In the genomic region with DNA sequence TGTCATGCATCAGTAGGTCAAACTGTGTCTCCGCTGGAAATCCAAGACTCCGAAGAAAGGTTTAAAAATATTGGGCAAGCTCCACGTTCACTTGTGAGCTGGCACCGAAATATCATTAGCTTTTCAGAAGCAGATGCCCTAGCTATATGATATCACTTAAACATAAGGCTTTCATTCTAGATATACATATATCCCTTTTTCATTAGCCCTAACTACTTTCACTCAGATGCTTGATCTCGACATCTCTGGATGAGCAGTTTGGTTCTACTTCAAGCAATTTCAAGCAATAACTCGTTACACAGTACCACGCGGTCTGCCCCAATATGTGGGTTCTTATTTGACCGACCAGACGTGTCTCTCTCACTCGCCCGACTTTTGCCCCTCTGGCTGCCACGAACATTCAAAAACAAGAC, we compare ENCODE assay signal across 6 fruit fly cellular contexts.
TF ChIP-seq lines count a peak whose summit lies in the region.

No protein-coding gene starts in this region.

- TF ChIP-seq CTCF in whole organism, embryonic (GFP tag; optimal IDR thresholded peaks at IDR 0.05; lab: Kevin White, UChicago), result no peak

TF ChIP-seq in whole organism, 6 proteins besides CTCF, POLR2A, EP300 and RAD21:
- TF ChIP-seq pan (optimal IDR thresholded peaks at IDR 0.05; lab: Kevin White, UChicago) (peak; percentile 93), EcR (GFP tag; optimal IDR thresholded peaks at IDR 0.05; lab: Kevin White, UChicago) (no peak)

TF ChIP-seq in whole organism, adult, 20 proteins besides CTCF, POLR2A, EP300 and RAD21:
- no peak for TF ChIP-seq cnc (optimal IDR thresholded peaks at IDR 0.05; lab: Kevin White, UChicago)
- no peak for TF ChIP-seq CG12768 (GFP tag; optimal IDR thresholded peaks at IDR 0.05; lab: Kevin White, UChicago)
- TF ChIP-seq tj (GFP tag; optimal IDR thresholded peaks at IDR 0.05; lab: Kevin White, UChicago), result peak; percentile 46

TF ChIP-seq in whole organism, embryonic, 481 proteins besides CTCF, POLR2A, EP300 and RAD21 (continues in another document):
- TF ChIP-seq CG10147 (GFP tag; optimal IDR thresholded peaks at IDR 0.05; lab: Kevin White, UChicago) (no peak), CG5245 (GFP tag; optimal IDR thresholded peaks at IDR 0.05; lab: Kevin White, UChicago) (no peak), ro (GFP tag; IDR thresholded peaks at IDR 0.05; lab: Robert Waterston, UW) (no peak), CG32532 (GFP tag; IDR thresholded peaks at IDR 0.05; lab: Robert Waterston, UW) (no peak), pita (GFP tag; optimal IDR thresholded peaks at IDR 0.05; lab: Kevin White, UChicago) (no peak), CG7786 (GFP tag; optimal IDR thresholded peaks at IDR 0.05; lab: Kevin White, UChicago) (peak; percentile 64), CG30020 (tag; optimal IDR thresholded peaks at IDR 0.05; lab: Kevin White, UChicago) (no peak), Pdp1 (GFP tag; optimal IDR thresholded peaks at IDR 0.05; lab: Kevin White, UChicago) (peak; percentile 45 to 65), CG11456 (GFP tag; IDR thresholded peaks at IDR 0.05; lab: Robert Waterston, UW) (no peak), CG15696 (tag; optimal IDR thresholded peaks at IDR 0.05; lab: Kevin White, UChicago) (no peak), CG3407 (GFP tag; optimal IDR thresholded peaks at IDR 0.05; lab: Kevin White, UChicago) (no peak), YL-1 (GFP tag; optimal IDR thresholded peaks at IDR 0.05; lab: Kevin White, UChicago) (no peak), CG1647 (GFP tag; optimal IDR thresholded peaks at IDR 0.05; lab: Kevin White, UChicago) (peak; percentile 37), br (optimal IDR thresholded peaks at IDR 0.05; lab: Kevin White, UChicago) (no peak), Kr (GFP tag; optimal IDR thresholded peaks at IDR 0.05; lab: Kevin White, UChicago) (no peak), twi (tag; optimal IDR thresholded peaks at IDR 0.05; lab: Kevin White, UChicago) (no peak), jigr1 (GFP tag; IDR thresholded peaks at IDR 0.05; lab: Robert Waterston, UW) (no peak), CG4360 (GFP tag; IDR thresholded peaks at IDR 0.05; lab: Robert Waterston, UW) (no peak), run (tag; optimal IDR thresholded peaks at IDR 0.05; lab: Kevin White, UChicago) (no peak), CG8924 (tag; optimal IDR thresholded peaks at IDR 0.05; lab: Kevin White, UChicago) (peak; percentile 12), mirr (GFP tag; optimal IDR thresholded peaks at IDR 0.05; lab: Kevin White, UChicago) (no peak), CG18011 (GFP tag; optimal IDR thresholded peaks at IDR 0.05; lab: Kevin White, UChicago) (no peak)

TF ChIP-seq in whole organism, prepupa, 60 proteins besides CTCF, POLR2A, EP300 and RAD21 (continues in another document):
- TF ChIP-seq CG11902 (GFP tag; optimal IDR thresholded peaks at IDR 0.05; lab: Kevin White, UChicago) (peak; percentile 72), topi (GFP tag; optimal IDR thresholded peaks at IDR 0.05; lab: Kevin White, UChicago) (peak; percentile 87), Sox15 (GFP tag; optimal IDR thresholded peaks at IDR 0.05; lab: Kevin White, UChicago) (peak; percentile 74), CG8319 (GFP tag; optimal IDR thresholded peaks at IDR 0.05; lab: Kevin White, UChicago) (peak; percentile 55), dac (GFP tag; optimal IDR thresholded peaks at IDR 0.05; lab: Kevin White, UChicago) (no peak), CG31627 (GFP tag; optimal IDR thresholded peaks at IDR 0.05; lab: Kevin White, UChicago) (peak; percentile 84), Ets21C (GFP tag; optimal IDR thresholded peaks at IDR 0.05; lab: Kevin White, UChicago) (peak; percentile 63), CG34406 (GFP tag; optimal IDR thresholded peaks at IDR 0.05; lab: Kevin White, UChicago) (peak; percentile 71), Ets96B (tag; optimal IDR thresholded peaks at IDR 0.05; lab: Kevin White, UChicago) (no peak), Blimp-1 (GFP tag; optimal IDR thresholded peaks at IDR 0.05; lab: Kevin White, UChicago) (no peak), fd85E (GFP tag; optimal IDR thresholded peaks at IDR 0.05; lab: Kevin White, UChicago) (no peak), CG11762 (GFP tag; optimal IDR thresholded peaks at IDR 0.05; lab: Kevin White, UChicago; ENCODE audit: insufficient read depth) (peak; percentile 26), achi (GFP tag; optimal IDR thresholded peaks at IDR 0.05; lab: Kevin White, UChicago) (peak; percentile 30), CG6808 (GFP tag; optimal IDR thresholded peaks at IDR 0.05; lab: Kevin White, UChicago) (peak; percentile 15), CG10631 (GFP tag; optimal IDR thresholded peaks at IDR 0.05; lab: Kevin White, UChicago) (peak; percentile 43), CG7368 (GFP tag; optimal IDR thresholded peaks at IDR 0.05; lab: Kevin White, UChicago) (peak; percentile 62), fd59A (GFP tag; optimal IDR thresholded peaks at IDR 0.05; lab: Kevin White, UChicago) (peak; percentile 44), dsx (GFP tag; optimal IDR thresholded peaks at IDR 0.05; lab: Kevin White, UChicago; ENCODE audit: poor library complexity, severe bottlenecking) (no peak), ss (GFP tag; optimal IDR thresholded peaks at IDR 0.05; lab: Kevin White, UChicago) (peak; percentile 58 to 59), Hr39 (GFP tag; optimal IDR thresholded peaks at IDR 0.05; lab: Kevin White, UChicago) (peak; percentile 81)

TF ChIP-seq in whole organism, pupa, 21 proteins besides CTCF, POLR2A, EP300 and RAD21:
- TF ChIP-seq Snoo (tag; optimal IDR thresholded peaks at IDR 0.05; lab: Kevin White, UChicago), result peak; percentile 48
- TF ChIP-seq CG17806 (tag; optimal IDR thresholded peaks at IDR 0.05; lab: Kevin White, UChicago), result no peak
- no peak for TF ChIP-seq CG8159 (tag; optimal IDR thresholded peaks at IDR 0.05; lab: Kevin White, UChicago)
- TF ChIP-seq CG34367 (tag; optimal IDR thresholded peaks at IDR 0.05; lab: Kevin White, UChicago), result peak; percentile 29
- TF ChIP-seq Pif1A (GFP tag; optimal IDR thresholded peaks at IDR 0.05; lab: Kevin White, UChicago), result peak; percentile 67
- peak; percentile 42 for TF ChIP-seq CG8301 (tag; optimal IDR thresholded peaks at IDR 0.05; lab: Kevin White, UChicago)
- peak; percentile 43 for TF ChIP-seq CG15710 (tag; optimal IDR thresholded peaks at IDR 0.05; lab: Kevin White, UChicago)
- TF ChIP-seq Pif1B (GFP tag; optimal IDR thresholded peaks at IDR 0.05; lab: Kevin White, UChicago), result peak; percentile 65
- TF ChIP-seq CG14655 (GFP tag; optimal IDR thresholded peaks at IDR 0.05; lab: Kevin White, UChicago), result peak; percentile 48
- peak; percentile 27 for TF ChIP-seq CG9948 (tag; optimal IDR thresholded peaks at IDR 0.05; lab: Kevin White, UChicago)
TF ChIP-seq in whole organism, pupa: peak in this region for 8.

TF ChIP-seq in whole organism, wandering third instar larva, 38 proteins besides CTCF, POLR2A, EP300 and RAD21 (continues in another document):
- no peak for TF ChIP-seq Hr78 (GFP tag; optimal IDR thresholded peaks at IDR 0.05; lab: Kevin White, UChicago)
- no peak for TF ChIP-seq Hr83 (GFP tag; optimal IDR thresholded peaks at IDR 0.05; lab: Kevin White, UChicago; ENCODE audit: poor library complexity, severe bottlenecking)
- no peak for TF ChIP-seq dsf (GFP tag; optimal IDR thresholded peaks at IDR 0.05; lab: Kevin White, UChicago; ENCODE audit: borderline replicate concordance)
- TF ChIP-seq sv (GFP tag; optimal IDR thresholded peaks at IDR 0.05; lab: Kevin White, UChicago), result peak; percentile 10
- TF ChIP-seq lola (GFP tag; optimal IDR thresholded peaks at IDR 0.05; lab: Kevin White, UChicago), result no peak
- no peak for TF ChIP-seq Dif (GFP tag; optimal IDR thresholded peaks at IDR 0.05; lab: Kevin White, UChicago; ENCODE audit: partially characterized antibody)
- TF ChIP-seq GATAd (GFP tag; optimal IDR thresholded peaks at IDR 0.05; lab: Kevin White, UChicago), result no peak
- TF ChIP-seq usp (GFP tag; optimal IDR thresholded peaks at IDR 0.05; lab: Kevin White, UChicago), result no peak
- no peak for TF ChIP-seq dl (GFP tag; optimal IDR thresholded peaks at IDR 0.05; lab: Kevin White, UChicago; ENCODE audit: insufficient read depth in 1 of 2, partially characterized antibody in 2 of 2)
- peak; percentile 57 for TF ChIP-seq psq (GFP tag; optimal IDR thresholded peaks at IDR 0.05; lab: Kevin White, UChicago)
- TF ChIP-seq br (GFP tag; optimal IDR thresholded peaks at IDR 0.05; lab: Kevin White, UChicago), result peak; percentile 47
- peak; percentile 50 for TF ChIP-seq HLH106 (tag; optimal IDR thresholded peaks at IDR 0.05; lab: Kevin White, UChicago)
- TF ChIP-seq rgr (GFP tag; optimal IDR thresholded peaks at IDR 0.05; lab: Kevin White, UChicago), result peak; percentile 66
- TF ChIP-seq ey (GFP tag; optimal IDR thresholded peaks at IDR 0.05; lab: Kevin White, UChicago), result peak; percentile 72
- TF ChIP-seq Myc (optimal IDR thresholded peaks at IDR 0.05; lab: Kevin White, UChicago), result no peak
- TF ChIP-seq brk (GFP tag; optimal IDR thresholded peaks at IDR 0.05; lab: Kevin White, UChicago), result no peak
- TF ChIP-seq CG32264 (GFP tag; optimal IDR thresholded peaks at IDR 0.05; lab: Kevin White, UChicago), result no peak
- TF ChIP-seq Vsx2 (GFP tag; optimal IDR thresholded peaks at IDR 0.05; lab: Kevin White, UChicago; ENCODE audit: partially characterized antibody), result no peak
- no peak for TF ChIP-seq Jra (GFP tag; optimal IDR thresholded peaks at IDR 0.05; lab: Kevin White, UChicago)
- no peak for TF ChIP-seq CrebA (GFP tag; optimal IDR thresholded peaks at IDR 0.05; lab: Kevin White, UChicago; ENCODE audit: borderline replicate concordance)
- TF ChIP-seq CG9705 (GFP tag; optimal IDR thresholded peaks at IDR 0.05; lab: Kevin White, UChicago), result no peak
- no peak for TF ChIP-seq Hnf4 (GFP tag; optimal IDR thresholded peaks at IDR 0.05; lab: Kevin White, UChicago)
- TF ChIP-seq N (GFP tag; optimal IDR thresholded peaks at IDR 0.05; lab: Kevin White, UChicago), result no peak
- peak; percentile 74 for TF ChIP-seq OdsH (GFP tag; optimal IDR thresholded peaks at IDR 0.05; lab: Kevin White, UChicago)
- TF ChIP-seq Sp1 (GFP tag; optimal IDR thresholded peaks at IDR 0.05; lab: Kevin White, UChicago), result peak; percentile 64
- TF ChIP-seq Abd-B (GFP tag; optimal IDR thresholded peaks at IDR 0.05; lab: Kevin White, UChicago), result no peak
- no peak for TF ChIP-seq jim (GFP tag; optimal IDR thresholded peaks at IDR 0.05; lab: Kevin White, UChicago)
- peak; percentile 74 for TF ChIP-seq fru (GFP tag; optimal IDR thresholded peaks at IDR 0.05; lab: Kevin White, UChicago)
- TF ChIP-seq h (GFP tag; optimal IDR thresholded peaks at IDR 0.05; lab: Kevin White, UChicago), result peak; percentile 82
- no peak for TF ChIP-seq Rel (GFP tag; optimal IDR thresholded peaks at IDR 0.05; lab: Kevin White, UChicago)
- no peak for TF ChIP-seq Rel (tag; optimal IDR thresholded peaks at IDR 0.05; lab: Kevin White, UChicago)
- no peak for TF ChIP-seq sage (GFP tag; optimal IDR thresholded peaks at IDR 0.05; lab: Kevin White, UChicago)
- TF ChIP-seq Mio (GFP tag; optimal IDR thresholded peaks at IDR 0.05; lab: Kevin White, UChicago), result no peak
- TF ChIP-seq woc (GFP tag; optimal IDR thresholded peaks at IDR 0.05; lab: Kevin White, UChicago), result peak; percentile 92
- TF ChIP-seq Dfd (GFP tag; optimal IDR thresholded peaks at IDR 0.05; lab: Kevin White, UChicago), result no peak
